Worm (Caenorhabditis elegans): ENCODE results near the gene F59B8.1.
A peak's percentile ranks its signal among the peaks of the same experiment; 100 is the strongest.

The F59B8.1 gene

DNA sequence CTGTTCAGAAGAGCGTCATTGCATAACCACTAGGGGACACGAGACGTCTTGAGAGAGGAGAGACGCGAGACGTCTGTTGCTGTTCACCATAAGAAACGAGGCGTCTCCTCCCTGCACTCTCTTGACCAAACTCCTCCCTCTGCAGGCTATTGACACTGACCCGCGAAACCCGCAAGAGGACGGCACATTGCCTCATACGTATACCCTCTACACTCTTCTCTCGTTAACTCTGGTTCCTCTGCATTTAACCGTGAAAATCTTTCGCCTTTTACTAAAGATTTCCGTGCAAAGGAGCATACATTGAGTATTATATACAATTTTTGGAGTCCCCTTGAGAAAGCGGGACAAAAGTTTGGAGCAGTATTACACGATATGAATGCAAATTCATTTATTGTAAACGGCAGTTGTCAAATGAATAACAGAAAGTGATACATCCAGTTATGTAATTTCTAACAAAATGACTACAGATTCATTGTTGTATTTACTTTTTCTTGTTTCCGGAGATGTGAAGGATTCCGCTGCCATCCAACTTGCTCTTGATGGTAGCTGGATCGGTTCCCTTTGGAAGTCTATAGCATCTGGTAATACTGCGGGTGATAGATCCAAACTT, 16.5 kb downstream of the F59B8.1 start (continued):
- TF ChIP-seq zip-11 (GFP tag; IDR thresholded peaks at IDR 0.05), result no peak
- TF ChIP-seq lin-38 (GFP tag; IDR thresholded peaks at IDR 0.05), result peak; percentile 86
- TF ChIP-seq mep-1 (tag; optimal IDR thresholded peaks at IDR 0.05), result peak; percentile 97
- TF ChIP-seq T20F7.1 (GFP tag; optimal IDR thresholded peaks at IDR 0.05), result peak; percentile 87
- no peak for TF ChIP-seq F44E2.7 (GFP tag; IDR thresholded peaks at IDR 0.05)
- TF ChIP-seq lin-1 (GFP tag; IDR thresholded peaks at IDR 0.05), result peak; percentile 76
- TF ChIP-seq sdz-12 (GFP tag; optimal IDR thresholded peaks at IDR 0.05), result no peak
- peak; percentile 85 for TF ChIP-seq nhr-48 (tag; optimal IDR thresholded peaks at IDR 0.05)
- peak; percentile 86 for TF ChIP-seq F49E8.2 (tag; optimal IDR thresholded peaks at IDR 0.05; ENCODE audit: borderline replicate concordance)
- peak; percentile 67; the same call in 1 of the 2 replicates for TF ChIP-seq mdt-29 (GFP tag; IDR thresholded peaks at IDR 0.05)
- no peak for TF ChIP-seq lin-15B (tag; optimal IDR thresholded peaks at IDR 0.05)
- peak; percentile 99 for TF ChIP-seq ama-1 (optimal IDR thresholded peaks at IDR 0.05)
- no peak for TF ChIP-seq pqm-1 (tag; optimal IDR thresholded peaks at IDR 0.05)
- TF ChIP-seq snpc-4 (tag; optimal IDR thresholded peaks at IDR 0.05), result peak; percentile 97
- peak; percentile 88 for TF ChIP-seq nhr-28 (tag; optimal IDR thresholded peaks at IDR 0.05)
- TF ChIP-seq dmd-6 (GFP tag; IDR thresholded peaks at IDR 0.05), result peak; percentile 90
- peak; percentile 95 for TF ChIP-seq rbr-2 (tag; optimal IDR thresholded peaks at IDR 0.05)
- TF ChIP-seq duxl-1 (tag; optimal IDR thresholded peaks at IDR 0.05; ENCODE audit: poor library complexity), result peak; percentile 84
- peak; percentile 56 for TF ChIP-seq zfp-2 (tag; optimal IDR thresholded peaks at IDR 0.05)
- TF ChIP-seq T26A8.4 (GFP tag; IDR thresholded peaks at IDR 0.05), result peak; percentile 93
- peak; percentile 94 for TF ChIP-seq snpc-1.2 (GFP tag; IDR thresholded peaks at IDR 0.05)
- TF ChIP-seq ZK337.2 (GFP tag; IDR thresholded peaks at IDR 0.05), result 0 out of 2 replicates have a peak, but pooled peaks have one; percentile 33
- TF ChIP-seq dpl-1 (GFP tag; optimal IDR thresholded peaks at IDR 0.05), result peak; percentile 79
- peak; percentile 97 for TF ChIP-seq dve-1 (tag; optimal IDR thresholded peaks at IDR 0.05; ENCODE audit: insufficient read depth)
- peak; percentile 81 for TF ChIP-seq spr-1 (tag; optimal IDR thresholded peaks at IDR 0.05)
- peak; percentile 37 for TF ChIP-seq zag-1 (tag; optimal IDR thresholded peaks at IDR 0.05)
- TF ChIP-seq ceh-32 (tag; optimal IDR thresholded peaks at IDR 0.05; ENCODE audit: poor library complexity), result peak; percentile 53
- peak; percentile 72 to 95 for TF ChIP-seq mdl-1 (tag; optimal IDR thresholded peaks at IDR 0.05)
- TF ChIP-seq D1046.2 (GFP tag; IDR thresholded peaks at IDR 0.05), result no peak
- TF ChIP-seq jun-1 (tag; optimal IDR thresholded peaks at IDR 0.05), result peak; percentile 85
- TF ChIP-seq madf-9 (GFP tag; conservative IDR thresholded peaks at IDR 0.05), result peak; percentile 46; the same call in 1 of the 2 replicates
- peak; percentile 52 for TF ChIP-seq nhr-237 (tag; optimal IDR thresholded peaks at IDR 0.05)
- peak; percentile 60; the same call in 1 of the 2 replicates for TF ChIP-seq lim-7 (GFP tag; IDR thresholded peaks at IDR 0.05)
- peak; percentile 90 for TF ChIP-seq hlh-30 (tag; optimal IDR thresholded peaks at IDR 0.05; ENCODE audit: insufficient read depth)
- no peak for TF ChIP-seq cey-2 (tag; optimal IDR thresholded peaks at IDR 0.05; ENCODE audit: borderline replicate concordance, insufficient read depth)
- no peak for TF ChIP-seq madf-5 (GFP tag; IDR thresholded peaks at IDR 0.05)
- TF ChIP-seq daf-16 (GFP tag; optimal IDR thresholded peaks at IDR 0.05), result peak; percentile 35 to 87
- TF ChIP-seq daf-16 (tag; optimal IDR thresholded peaks at IDR 0.05), result peak; percentile 98
- peak; percentile 94 for TF ChIP-seq hmg-1.1 (GFP tag; IDR thresholded peaks at IDR 0.05)
- no peak for TF ChIP-seq Y105C5A.15 (GFP tag; IDR thresholded peaks at IDR 0.05)
- TF ChIP-seq ceh-28 (tag; optimal IDR thresholded peaks at IDR 0.05), result no peak
- no peak for TF ChIP-seq R02D3.7 (tag; optimal IDR thresholded peaks at IDR 0.05)
- TF ChIP-seq Y75B8A.6 (GFP tag; IDR thresholded peaks at IDR 0.05), result no peak
- peak; percentile 50; the same call in 1 of the 2 replicates for TF ChIP-seq nhr-42 (GFP tag; IDR thresholded peaks at IDR 0.05)
- peak; percentile 78 for TF ChIP-seq unc-130 (GFP tag; optimal IDR thresholded peaks at IDR 0.05)
- no peak for TF ChIP-seq lir-3 (tag; optimal IDR thresholded peaks at IDR 0.05)
- TF ChIP-seq nhr-10 (tag; optimal IDR thresholded peaks at IDR 0.05), result peak; percentile 87
- TF ChIP-seq attf-4 (tag; optimal IDR thresholded peaks at IDR 0.05), result no peak
- TF ChIP-seq pha-4 (GFP tag; IDR thresholded peaks at IDR 0.05), result peak; percentile 68
- peak; percentile 74 for TF ChIP-seq pha-4 (tag; optimal IDR thresholded peaks at IDR 0.05)
- TF ChIP-seq gei-8 (GFP tag; optimal IDR thresholded peaks at IDR 0.05), result peak; percentile 80

Measured in whole organism, L4 larva.